Fruit fly (Drosophila melanogaster): ENCODE data around the gene Dmtn.

Dmtn gene

dm6 chr3R:6350755-6351154, 54.9 kb downstream of the Dmtn start, which contains the start of gene Pak:
TSS of gene Pak (plus strand) at chr3R:6350896.
- TF ChIP-seq CG8632 (GFP tag; optimal IDR thresholded peaks at IDR 0.05) (no peak), CG6808 (GFP tag; optimal IDR thresholded peaks at IDR 0.05) (no peak), fkh (GFP tag; optimal IDR thresholded peaks at IDR 0.05) (no peak), Sox15 (GFP tag; optimal IDR thresholded peaks at IDR 0.05) (no peak), Blimp-1 (GFP tag; optimal IDR thresholded peaks at IDR 0.05) (no peak), Hr4 (GFP tag; optimal IDR thresholded peaks at IDR 0.05) (no peak), Sox14 (GFP tag; optimal IDR thresholded peaks at IDR 0.05) (no peak), net (GFP tag; optimal IDR thresholded peaks at IDR 0.05) (no peak), Met (GFP tag; optimal IDR thresholded peaks at IDR 0.05) (no peak), CG11762 (GFP tag; optimal IDR thresholded peaks at IDR 0.05; ENCODE audit: insufficient read depth) (no peak), lz (GFP tag; optimal IDR thresholded peaks at IDR 0.05) (no peak), CG7368 (GFP tag; optimal IDR thresholded peaks at IDR 0.05) (no peak), CG34406 (GFP tag; optimal IDR thresholded peaks at IDR 0.05) (no peak), CG4318 (GFP tag; optimal IDR thresholded peaks at IDR 0.05) (no peak), CG31627 (GFP tag; optimal IDR thresholded peaks at IDR 0.05) (peak; percentile 10), dsx (GFP tag; optimal IDR thresholded peaks at IDR 0.05; ENCODE audit: poor library complexity, severe bottlenecking) (peak; percentile 70), acj6 (GFP tag; optimal IDR thresholded peaks at IDR 0.05) (no peak), CG1621 (tag; optimal IDR thresholded peaks at IDR 0.05) (no peak), achi (GFP tag; optimal IDR thresholded peaks at IDR 0.05) (peak; percentile 3), topi (GFP tag; optimal IDR thresholded peaks at IDR 0.05) (peak; percentile 19), vri (GFP tag; optimal IDR thresholded peaks at IDR 0.05) (no peak), pdm3 (GFP tag; optimal IDR thresholded peaks at IDR 0.05) (no peak), CG16779 (tag; optimal IDR thresholded peaks at IDR 0.05) (no peak), CG8319 (GFP tag; optimal IDR thresholded peaks at IDR 0.05) (no peak), CG11902 (GFP tag; optimal IDR thresholded peaks at IDR 0.05) (no peak), CG10669 (GFP tag; optimal IDR thresholded peaks at IDR 0.05) (no peak)

dm6 chr3R:6348943-6349342, 56.8 kb downstream of the Dmtn start, which contains the start of gene Hr83:
TSS of gene Hr83 (plus strand) at chr3R:6349243.
- TF ChIP-seq eg (GFP tag; IDR thresholded peaks at IDR 0.05) (no peak), CG31627 (GFP tag; optimal IDR thresholded peaks at IDR 0.05) (no peak), CG10631 (GFP tag; optimal IDR thresholded peaks at IDR 0.05) (no peak), CG8319 (GFP tag; optimal IDR thresholded peaks at IDR 0.05) (no peak), Ets21C (GFP tag; optimal IDR thresholded peaks at IDR 0.05) (no peak), CG6854 (GFP tag; optimal IDR thresholded peaks at IDR 0.05) (no peak), CG6163 (GFP tag; IDR thresholded peaks at IDR 0.05) (no peak), OdsH (GFP tag; optimal IDR thresholded peaks at IDR 0.05) (no peak), CG1621 (tag; optimal IDR thresholded peaks at IDR 0.05) (no peak), CG3919 (GFP tag; optimal IDR thresholded peaks at IDR 0.05) (no peak), CG8632 (GFP tag; optimal IDR thresholded peaks at IDR 0.05) (no peak), CG32006 (GFP tag; optimal IDR thresholded peaks at IDR 0.05) (no peak), CG11294 (GFP tag; IDR thresholded peaks at IDR 0.05) (no peak), Ets96B (tag; optimal IDR thresholded peaks at IDR 0.05) (no peak)

dm6 chr3R:6345814-6346213, 59.9 kb downstream of the Dmtn start, which contains the start of the genes SmD2 and CG18048:
TSS of gene SmD2 (minus strand) at chr3R:6345911.
TSS of gene CG18048 (plus strand) at chr3R:6346111.
- no peak for TF ChIP-seq Sox102F (GFP tag; optimal IDR thresholded peaks at IDR 0.05)
- no peak for TF ChIP-seq pdm3 (GFP tag; optimal IDR thresholded peaks at IDR 0.05)
- TF ChIP-seq esn (GFP tag; optimal IDR thresholded peaks at IDR 0.05): peak; percentile 3
- no peak for TF ChIP-seq CG6808 (GFP tag; optimal IDR thresholded peaks at IDR 0.05)
- peak; percentile 12 for TF ChIP-seq CG3032 (tag; optimal IDR thresholded peaks at IDR 0.05)
- TF ChIP-seq CG31627 (GFP tag; optimal IDR thresholded peaks at IDR 0.05): peak; percentile 3
- peak; percentile 48 for TF ChIP-seq Sox14 (GFP tag; optimal IDR thresholded peaks at IDR 0.05)
- no peak for TF ChIP-seq CG32006 (GFP tag; optimal IDR thresholded peaks at IDR 0.05)
- TF ChIP-seq CG10631 (GFP tag; optimal IDR thresholded peaks at IDR 0.05): no peak
- peak; percentile 49 for TF ChIP-seq Eip78C (GFP tag)
- TF ChIP-seq cyc (GFP tag; optimal IDR thresholded peaks at IDR 0.05): peak; percentile 8
- TF ChIP-seq dsx (GFP tag; optimal IDR thresholded peaks at IDR 0.05; ENCODE audit: poor library complexity, severe bottlenecking): peak; percentile 3

All from whole organism, prepupa.